Worm (Caenorhabditis elegans) whole organism, midembryonic: ENCODE data around the gene ttr-17.

Source experiments
- flt-1 ChIP-seq: fragments of 200-800 bp; sonication (Bioruptor generic); IDR thresholded peaks from 2 replicates; pipeline ENCODE4 v1.3.6; 2022; ENCODE audit warnings: missing genetic modification characterization, missing compliant biosample characterization
- med-1 ChIP-seq: sonication (generic microtip); optimal IDR thresholded peaks from 2 replicates; lab custom pipeline; 2017; ENCODE audit warnings: missing genetic modification characterization, mild to moderate bottlenecking, missing compliant biosample characterization, antibody characterized with exemption, missing genetic modification reagents; ENCODE audit not compliant: insufficient read depth
- tab-1 ChIP-seq: fragments of 200-800 bp; sonication (Bioruptor generic); IDR thresholded peaks from 2 replicates; pipeline ENCODE4 v1.3.6; 2022; ENCODE audit warnings: missing genetic modification characterization, missing compliant biosample characterization
- ztf-29 ChIP-seq: fragments of 200-800 bp; sonication (Bioruptor generic); IDR thresholded peaks from 2 replicates; pipeline ENCODE4 v1.3.6; 2022; ENCODE audit warnings: missing genetic modification reagents, missing genetic modification characterization, missing compliant biosample characterization

- no peak for TF ChIP-seq tab-1 (GFP tag; lab: Robert Waterston, UW)
- no peak for TF ChIP-seq flt-1 (GFP tag; lab: Robert Waterston, UW)
- TF ChIP-seq med-1, result no peak
- no peak for TF ChIP-seq ztf-29 (GFP tag; lab: Robert Waterston, UW)
These were observed 28.4 kb downstream of the ttr-17 start, which contains the start of gene kdin-1 for ce11 chrIV:11038618-11038664.
